Worm (Caenorhabditis elegans): ENCODE measurements around the gene K01A2.4.
"Not testable (repeated sequence)": the region's sequence is repeated elsewhere in the genome, so short reads cannot be mapped to it uniquely, and the experiment has no call there.

The K01A2.4 gene

ce11 chrII:305645-306044 lies 1.6 kb upstream of the K01A2.4 start, which contains the start of gene col-69:
TSS of gene col-69 (minus strand) at chrII:305745.
- TF ChIP-seq F13H6.1 (tag; optimal IDR thresholded peaks at IDR 0.05) (no peak), fos-1 (tag; optimal IDR thresholded peaks at IDR 0.05) (peak; percentile 62), nhr-12 (tag; optimal IDR thresholded peaks at IDR 0.05) (no peak), ztf-4 (tag; optimal IDR thresholded peaks at IDR 0.05) (no peak), crh-2 (tag; optimal IDR thresholded peaks at IDR 0.05) (no peak), gmeb-1 (tag; optimal IDR thresholded peaks at IDR 0.05) (no peak), unc-62 (GFP tag; optimal IDR thresholded peaks at IDR 0.05) (no peak)

- not testable (repeated sequence) for TF ChIP-seq nhr-77 (tag; optimal IDR thresholded peaks at IDR 0.05); unc-55 (GFP tag; optimal IDR thresholded peaks at IDR 0.05); lin-11 (tag; optimal IDR thresholded peaks at IDR 0.05)
Measured at ce11 chrII:312110-312509, 4.9 kb downstream of the K01A2.4 start, which contains the start of gene mps-2. TSS of gene mps-2 (minus strand) at chrII:312210.

- peak; percentile 1 for TF ChIP-seq sma-9 (GFP tag; optimal IDR thresholded peaks at IDR 0.05)
- no peak for TF ChIP-seq sma-9 (tag; optimal IDR thresholded peaks at IDR 0.05)
- no peak for TF ChIP-seq ama-1 (optimal IDR thresholded peaks at IDR 0.05)
- TF ChIP-seq snpc-4 (tag; optimal IDR thresholded peaks at IDR 0.05): no peak
- TF ChIP-seq ZK546.5 (tag; optimal IDR thresholded peaks at IDR 0.05): no peak
- TF ChIP-seq egl-27 (tag; optimal IDR thresholded peaks at IDR 0.05): no peak
- no peak for TF ChIP-seq nhr-12 (tag; optimal IDR thresholded peaks at IDR 0.05)
- peak; percentile 32 for TF ChIP-seq nhr-129 (tag; optimal IDR thresholded peaks at IDR 0.05)
- no peak for TF ChIP-seq peb-1 (tag; optimal IDR thresholded peaks at IDR 0.05)
- no peak for TF ChIP-seq R02D3.7 (tag; optimal IDR thresholded peaks at IDR 0.05)
- TF ChIP-seq fos-1 (tag; optimal IDR thresholded peaks at IDR 0.05): no peak
- TF ChIP-seq unc-62 (GFP tag; optimal IDR thresholded peaks at IDR 0.05): no peak
- TF ChIP-seq ceh-16 (tag; optimal IDR thresholded peaks at IDR 0.05): peak; percentile 12
- TF ChIP-seq Y55F3AM.14 (GFP tag; optimal IDR thresholded peaks at IDR 0.05): no peak
- TF ChIP-seq lin-39 (tag; optimal IDR thresholded peaks at IDR 0.05): no peak
- TF ChIP-seq zag-1 (tag; optimal IDR thresholded peaks at IDR 0.05): no peak
- TF ChIP-seq nhr-77 (tag; optimal IDR thresholded peaks at IDR 0.05): no peak
- no peak for TF ChIP-seq unc-39 (tag; optimal IDR thresholded peaks at IDR 0.05)
- no peak for TF ChIP-seq dmd-4 (tag; optimal IDR thresholded peaks at IDR 0.05)
Measured at ce11 chrII:313540-313939, 6.3 kb downstream of the K01A2.4 start.

ce11 chrII:319459-319858 lies 12.2 kb downstream of the K01A2.4 start, which contains the start of gene far-7:
TSS of gene far-7 (plus strand) at chrII:319789.
- peak; percentile 74 for TF ChIP-seq ama-1 (optimal IDR thresholded peaks at IDR 0.05)
- no peak for TF ChIP-seq nhr-21 (tag; optimal IDR thresholded peaks at IDR 0.05)
- TF ChIP-seq snpc-4 (tag; optimal IDR thresholded peaks at IDR 0.05): no peak
- TF ChIP-seq gmeb-1 (tag; optimal IDR thresholded peaks at IDR 0.05): peak; percentile 1

- no peak for TF ChIP-seq peb-1 (tag; optimal IDR thresholded peaks at IDR 0.05)
- no peak for TF ChIP-seq nhr-6 (tag; optimal IDR thresholded peaks at IDR 0.05)
- no peak for TF ChIP-seq elt-1 (tag; optimal IDR thresholded peaks at IDR 0.05)
- no peak for TF ChIP-seq ceh-82 (tag; optimal IDR thresholded peaks at IDR 0.05)
- TF ChIP-seq nhr-23 (tag; optimal IDR thresholded peaks at IDR 0.05): no peak
- no peak for TF ChIP-seq lin-13 (GFP tag; optimal IDR thresholded peaks at IDR 0.05)
- no peak for TF ChIP-seq F13H6.1 (tag; optimal IDR thresholded peaks at IDR 0.05)
- TF ChIP-seq nhr-25 (tag; optimal IDR thresholded peaks at IDR 0.05): no peak
- no peak for TF ChIP-seq C34F6.9 (tag; optimal IDR thresholded peaks at IDR 0.05)
Measured at ce11 chrII:320783-321182, 13.5 kb downstream of the K01A2.4 start.

ce11 chrII:321183-321582 lies 13.9 kb downstream of the K01A2.4 start:
- TF ChIP-seq sma-9 (GFP tag; optimal IDR thresholded peaks at IDR 0.05) (no peak), sma-9 (tag; optimal IDR thresholded peaks at IDR 0.05) (no peak), sem-4 (tag; optimal IDR thresholded peaks at IDR 0.05) (no peak), nhr-12 (tag; optimal IDR thresholded peaks at IDR 0.05) (no peak), nhr-10 (tag; optimal IDR thresholded peaks at IDR 0.05) (no peak), elt-3 (tag; optimal IDR thresholded peaks at IDR 0.05) (no peak), nhr-6 (tag; optimal IDR thresholded peaks at IDR 0.05) (no peak), gmeb-1 (tag; optimal IDR thresholded peaks at IDR 0.05) (no peak), sma-3 (GFP tag; optimal IDR thresholded peaks at IDR 0.05) (no peak)

Data from whole organism, L2 larva.